Fruit fly (Drosophila melanogaster) whole organism, embryonic: Measurements from ENCODE around the gene CIA30.

Source experiments
- Abd-B ChIP-seq: fragments of 200-800 bp; sonication (Bioruptor generic); optimal IDR thresholded peaks from 2 replicates; lab custom pipeline; 2018; ENCODE audit warnings: missing biosample characterization, mild to moderate bottlenecking, missing genetic modification characterization, moderate library complexity
- Ada2b ChIP-seq: fragments of 200-800 bp; sonication (Bioruptor generic); IDR thresholded peaks from 2 replicates; pipeline ENCODE4 v1.3.6; 2022; ENCODE audit warnings: missing biosample characterization, missing genetic modification characterization
- Atf-2 ChIP-seq: fragments of 200-800 bp; sonication (Bioruptor generic); optimal IDR thresholded peaks from 2 replicates; lab custom pipeline; 2016; ENCODE audit warnings: missing biosample characterization, missing genetic modification characterization
- B-H2 ChIP-seq: fragments of 200-800 bp; sonication (Bioruptor generic); optimal IDR thresholded peaks from 2 replicates; lab custom pipeline; 2018; ENCODE audit warnings: missing biosample characterization, mild to moderate bottlenecking, missing genetic modification characterization
- CG10654 ChIP-seq: fragments of 200-800 bp; sonication (Bioruptor generic); optimal IDR thresholded peaks from 2 replicates; lab custom pipeline; 2016; ENCODE audit warnings: missing biosample characterization, missing genetic modification characterization
- CG11247 ChIP-seq: fragments of 200-800 bp; sonication (Bioruptor generic); IDR thresholded peaks from 2 replicates; pipeline ENCODE4 v1.3.6; 2022; ENCODE audit warnings: missing biosample characterization, missing genetic modification characterization
- CG15011 ChIP-seq: fragments of 200-800 bp; sonication (Bioruptor generic); optimal IDR thresholded peaks from 3 replicates; lab custom pipeline; 2018; ENCODE audit warnings: missing biosample characterization, mild to moderate bottlenecking, missing genetic modification characterization
- CG15269 ChIP-seq: fragments of 200-800 bp; sonication (Bioruptor generic); optimal IDR thresholded peaks from 2 replicates; lab custom pipeline; 2018; ENCODE audit warnings: missing biosample characterization, mild to moderate bottlenecking, missing genetic modification characterization, moderate library complexity
- CG15696 ChIP-seq: fragments of 200-800 bp; sonication (Bioruptor generic); optimal IDR thresholded peaks from 2 replicates; lab custom pipeline; 2019; ENCODE audit warnings: missing biosample characterization, mild to moderate bottlenecking, missing genetic modification characterization, moderate library complexity
- CG17802 ChIP-seq: fragments of 200-800 bp; sonication (Bioruptor generic); optimal IDR thresholded peaks from 2 replicates; lab custom pipeline; 2018; ENCODE audit warnings: missing biosample characterization, mild to moderate bottlenecking, missing genetic modification characterization, moderate library complexity
- CG18764 ChIP-seq: fragments of 200-800 bp; sonication (Bioruptor generic); optimal IDR thresholded peaks from 3 replicates; lab custom pipeline; 2016; ENCODE audit warnings: missing biosample characterization, missing genetic modification characterization
- CG31441 ChIP-seq: fragments of 200-800 bp; sonication (Bioruptor generic); IDR thresholded peaks from 2 replicates; pipeline ENCODE4 v1.3.6; 2022; ENCODE audit warnings: missing biosample characterization, missing genetic modification characterization
- CG32767 ChIP-seq: fragments of 200-800 bp; sonication (Bioruptor generic); IDR thresholded peaks from 2 replicates; pipeline ENCODE4 v1.3.6; 2022; ENCODE audit warnings: missing biosample characterization, missing genetic modification characterization
- CG32772 ChIP-seq: fragments of 200-800 bp; sonication (Bioruptor generic); IDR thresholded peaks from 2 replicates; pipeline ENCODE4 v1.3.6; 2022; ENCODE audit warnings: missing biosample characterization, missing genetic modification characterization
- CG3407 ChIP-seq: fragments of 200-800 bp; sonication (Bioruptor generic); optimal IDR thresholded peaks from 2 replicates; lab custom pipeline; 2018; ENCODE audit warnings: missing biosample characterization, mild to moderate bottlenecking, missing genetic modification characterization
- CG4730 ChIP-seq: fragments of 200-800 bp; sonication (Bioruptor generic); IDR thresholded peaks from 2 replicates; pipeline ENCODE4 v1.3.6; 2022; ENCODE audit warnings: missing biosample characterization, missing genetic modification characterization
- CG6654 ChIP-seq: fragments of 200-800 bp; sonication (Bioruptor generic); optimal IDR thresholded peaks from 2 replicates; lab custom pipeline; 2017; ENCODE audit warnings: missing biosample characterization, mild to moderate bottlenecking, missing genetic modification characterization
- CG6854 ChIP-seq: fragments of 200-800 bp; sonication (Bioruptor generic); optimal IDR thresholded peaks from 3 replicates; lab custom pipeline; 2017; ENCODE audit warnings: missing biosample characterization, mild to moderate bottlenecking, missing genetic modification characterization
- CG8924 ChIP-seq: fragments of 200-800 bp; optimal IDR thresholded peaks from 3 replicates; lab custom pipeline; 2019; ENCODE audit warnings: missing biosample characterization, mild to moderate bottlenecking, missing genetic modification characterization, moderate library complexity
- CG9215 ChIP-seq: fragments of 200-800 bp; sonication (Bioruptor generic); IDR thresholded peaks from 2 replicates; pipeline ENCODE4 v1.3.6; 2022; ENCODE audit warnings: missing biosample characterization, missing genetic modification characterization
- CG9797 ChIP-seq: fragments of 200-800 bp; sonication (Bioruptor generic); optimal IDR thresholded peaks from 3 replicates; lab custom pipeline; 2018; ENCODE audit warnings: missing biosample characterization, mild to moderate bottlenecking, missing genetic modification characterization
- CTCF ChIP-seq: fragments of 200-800 bp; sonication (Bioruptor generic); optimal IDR thresholded peaks from 2 replicates; lab custom pipeline; 2017; ENCODE audit warnings: missing biosample characterization, mild to moderate bottlenecking, missing genetic modification characterization, moderate library complexity
- CkIIα-i1 ChIP-seq: fragments of 200-800 bp; sonication (Bioruptor generic); IDR thresholded peaks from 2 replicates; pipeline ENCODE4 v1.3.6; 2022; ENCODE audit warnings: missing biosample characterization, missing genetic modification characterization
- D19B ChIP-seq: fragments of 200-800 bp; sonication (Bioruptor generic); optimal IDR thresholded peaks from 2 replicates; lab custom pipeline; 2017; ENCODE audit warnings: missing biosample characterization, mild to moderate bottlenecking, missing genetic modification characterization
- Drgx ChIP-seq: fragments of 200-800 bp; sonication (Bioruptor generic); IDR thresholded peaks from 2 replicates; pipeline ENCODE4 v1.3.6; 2022; ENCODE audit warnings: missing biosample characterization, missing genetic modification characterization
- Gug ChIP-seq: fragments of 200-800 bp; sonication (Bioruptor generic); IDR thresholded peaks from 4 replicates; pipeline ENCODE4 v1.3.6; 2022; ENCODE audit warnings: missing biosample characterization, missing genetic modification characterization
- Hr78 ChIP-seq, 2 experiments: fragments of 200-800 bp in 1 of 2; fragments of >200 bp in 1 of 2; sonication (Bioruptor generic) in 1 of 2; optimal IDR thresholded peaks; 2 replicates each; lab custom pipeline; 2017 to 2019; ENCODE audit warnings: missing biosample characterization in 2 of 2, missing genetic modification characterization in 2 of 2, mild to moderate bottlenecking in 1 of 2, moderate library complexity in 1 of 2
- NC2α ChIP-seq: fragments of 200-800 bp; sonication (Bioruptor generic); optimal IDR thresholded peaks from 2 replicates; lab custom pipeline; 2016; ENCODE audit warnings: missing biosample characterization, missing genetic modification characterization
- NFAT ChIP-seq: fragments of 200-800 bp; sonication (Bioruptor generic); IDR thresholded peaks from 2 replicates; pipeline ENCODE4 v1.3.6; 2022; ENCODE audit warnings: missing biosample characterization, missing genetic modification characterization
- Neu2 ChIP-seq: fragments of 200-800 bp; sonication (Bioruptor generic); optimal IDR thresholded peaks from 3 replicates; lab custom pipeline; 2016; ENCODE audit warnings: missing biosample characterization, missing genetic modification characterization, borderline replicate concordance
- Opbp ChIP-seq: fragments of 200-800 bp; sonication (Bioruptor generic); IDR thresholded peaks from 3 replicates; pipeline ENCODE4 v1.3.6; 2022; ENCODE audit warnings: missing biosample characterization, missing genetic modification characterization; ENCODE audit not compliant: partially characterized antibody
- btn ChIP-seq: fragments of 200-800 bp; sonication (Bioruptor generic); optimal IDR thresholded peaks from 2 replicates; lab custom pipeline; 2016; ENCODE audit warnings: missing biosample characterization, missing genetic modification characterization
- chm ChIP-seq: fragments of 200-800 bp; sonication (Bioruptor generic); IDR thresholded peaks from 2 replicates; pipeline ENCODE4 v1.3.6; 2022; ENCODE audit warnings: missing biosample characterization, missing genetic modification characterization
- eve ChIP-seq, 2 experiments: fragments of >200 bp; optimal IDR thresholded peaks; 2 replicates each; lab custom pipeline; 2017; ENCODE audit warnings: missing biosample characterization in 2 of 2, missing genetic modification characterization in 2 of 2
- fd64A ChIP-seq: fragments of 200-800 bp; sonication (Bioruptor generic); optimal IDR thresholded peaks from 3 replicates; lab custom pipeline; 2018; ENCODE audit warnings: missing biosample characterization, mild to moderate bottlenecking, missing genetic modification characterization
- grau ChIP-seq: fragments of 200-800 bp; optimal IDR thresholded peaks from 3 replicates; lab custom pipeline; 2019; ENCODE audit warnings: missing biosample characterization, mild to moderate bottlenecking, missing genetic modification characterization, moderate library complexity
- knrl ChIP-seq: fragments of 200-800 bp; sonication (Bioruptor generic); IDR thresholded peaks from 3 replicates; pipeline ENCODE4 v1.3.6; 2022; ENCODE audit warnings: missing biosample characterization, missing genetic modification characterization; ENCODE audit not compliant: partially characterized antibody
- lab ChIP-seq: fragments of 200-800 bp; sonication (Bioruptor generic); optimal IDR thresholded peaks from 3 replicates; lab custom pipeline; 2017; ENCODE audit warnings: missing biosample characterization, missing genetic modification characterization, mild to moderate bottlenecking, moderate library complexity, missing genetic modification reagents
- lov ChIP-seq, 2 experiments: fragments of 200-800 bp in 1 of 2; fragments of >200 bp in 1 of 2; sonication (Bioruptor generic) in 1 of 2; IDR thresholded peaks in 1 of 2; optimal IDR thresholded peaks in 1 of 2; 2 replicates in 1 of 2; 3 replicates in 1 of 2; pipeline versions ENCODE4 v1.3.6 to Lab custom; 2017 to 2022; ENCODE audit warnings: missing biosample characterization in 1 of 2, missing genetic modification characterization in 1 of 2
- nmo ChIP-seq: fragments of 200-800 bp; sonication (Bioruptor generic); optimal IDR thresholded peaks from 2 replicates; lab custom pipeline; 2018; ENCODE audit warnings: missing biosample characterization, mild to moderate bottlenecking, missing genetic modification characterization, moderate library complexity
- p53 ChIP-seq: fragments of 200-800 bp; sonication (Bioruptor generic); optimal IDR thresholded peaks from 2 replicates; lab custom pipeline; 2016; ENCODE audit warnings: missing biosample characterization, missing genetic modification characterization
- pita ChIP-seq: fragments of 200-800 bp; sonication (Bioruptor generic); optimal IDR thresholded peaks from 2 replicates; lab custom pipeline; 2017; ENCODE audit warnings: missing biosample characterization, mild to moderate bottlenecking, missing genetic modification characterization
- pros ChIP-seq: fragments of 200-800 bp; sonication (Bioruptor generic); optimal IDR thresholded peaks from 3 replicates; lab custom pipeline; 2019; ENCODE audit warnings: missing biosample characterization, mild to moderate bottlenecking, missing genetic modification characterization, moderate library complexity
- ranshi ChIP-seq: fragments of 200-800 bp; sonication (Bioruptor generic); IDR thresholded peaks from 2 replicates; pipeline ENCODE4 v1.3.6; 2022; ENCODE audit warnings: missing biosample characterization, missing genetic modification characterization
- sens ChIP-seq: fragments of 200-800 bp; sonication (Bioruptor generic); peaks from one replicate; lab custom pipeline; 2016; ENCODE audit warnings: missing biosample characterization, missing genetic modification characterization
- shn ChIP-seq: fragments of 200-800 bp; sonication (Bioruptor generic); optimal IDR thresholded peaks from 3 replicates; lab custom pipeline; 2016; ENCODE audit warnings: missing biosample characterization, missing genetic modification characterization
- stc ChIP-seq: fragments of 200-800 bp; sonication (Bioruptor generic); IDR thresholded peaks from 2 replicates; pipeline ENCODE4 v1.3.6; 2022; ENCODE audit warnings: missing biosample characterization, missing genetic modification characterization
- tap ChIP-seq: fragments of 200-800 bp; optimal IDR thresholded peaks from 3 replicates; lab custom pipeline; 2019; ENCODE audit warnings: missing biosample characterization, mild to moderate bottlenecking, missing genetic modification characterization, moderate library complexity
- vnd ChIP-seq: fragments of 200-800 bp; sonication (Bioruptor generic); IDR thresholded peaks from 3 replicates; pipeline ENCODE4 v1.3.6; 2022; ENCODE audit warnings: missing biosample characterization, missing genetic modification characterization; ENCODE audit not compliant: partially characterized antibody
- zen2 ChIP-seq: fragments of 200-800 bp; sonication (Bioruptor generic); IDR thresholded peaks from 3 replicates; pipeline ENCODE4 v1.3.6; 2022; ENCODE audit warnings: missing biosample characterization, missing genetic modification characterization; ENCODE audit not compliant: partially characterized antibody

Gene CIA30

DNA sequence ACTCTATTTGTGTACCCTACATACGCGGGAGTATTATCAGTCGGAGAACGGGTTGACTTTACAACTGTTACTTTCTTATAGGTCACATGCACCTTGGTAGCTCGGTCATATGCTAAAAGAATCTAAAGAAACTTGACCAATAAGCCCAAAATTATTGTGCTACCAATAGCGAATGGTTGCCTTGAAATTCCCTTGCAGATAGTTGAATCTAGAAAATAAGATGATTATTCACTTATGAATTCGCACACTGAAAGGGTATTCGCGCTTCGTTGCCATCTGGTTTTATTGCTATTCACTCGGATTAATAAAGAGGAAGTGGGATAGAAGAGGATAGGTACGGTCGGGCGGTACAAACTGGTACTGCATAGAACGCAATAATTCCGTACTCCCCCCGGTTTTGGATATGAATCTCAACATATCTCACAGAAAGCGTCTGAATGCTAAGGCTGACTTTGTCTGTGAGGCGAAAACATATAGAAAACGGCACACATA, 37.1 kb downstream of the CIA30 start (continued):
- TF ChIP-seq NC2α (GFP tag; lab: Kevin White, UChicago): peak; percentile 16
- TF ChIP-seq pros (GFP tag; lab: Kevin White, UChicago): no peak
- TF ChIP-seq eve (GFP tag; optimal IDR thresholded peaks at IDR 0.05; lab: Kevin White, UChicago): peak in 1 of 2 experiments; percentile 96
- peak; percentile 87 for TF ChIP-seq D19B (GFP tag; lab: Kevin White, UChicago)
- peak; percentile 60; the same call in 1 of the 2 replicates for TF ChIP-seq stc (GFP tag; lab: Robert Waterston, UW)
- TF ChIP-seq CG3407 (GFP tag; lab: Kevin White, UChicago): peak; percentile 18
- no peak for TF ChIP-seq NFAT
- peak; percentile 54; the same call in 1 of the 2 replicates for TF ChIP-seq CG31441 (GFP tag; lab: Robert Waterston, UW)
- TF ChIP-seq Ada2b (GFP tag; lab: Robert Waterston, UW): peak; percentile 72
- peak; percentile 83 for TF ChIP-seq nmo
- TF ChIP-seq CG11247 (GFP tag; lab: Robert Waterston, UW): no peak; the same call in 1 of the 2 replicates
- no peak for TF ChIP-seq vnd (GFP tag; lab: Robert Waterston, UW)
- no peak for TF ChIP-seq Opbp (GFP tag; lab: Robert Waterston, UW)
- TF ChIP-seq ranshi: peak; percentile 67; the same call in 1 of the 2 replicates
- TF ChIP-seq lov (optimal IDR thresholded peaks at IDR 0.05; lab: Kevin White, UChicago): no peak
- TF ChIP-seq lov (GFP tag; IDR thresholded peaks at IDR 0.05; lab: Robert Waterston, UW): no peak
- peak; percentile 28 for TF ChIP-seq tap (tag; lab: Kevin White, UChicago)
- TF ChIP-seq CG15269 (tag; lab: Kevin White, UChicago): peak; percentile 81
- no peak for TF ChIP-seq fd64A (GFP tag; lab: Kevin White, UChicago)
- no peak for TF ChIP-seq CG9797 (GFP tag; lab: Kevin White, UChicago)
- TF ChIP-seq CG6854: no peak
- no peak for TF ChIP-seq Neu2 (GFP tag; lab: Kevin White, UChicago)
- TF ChIP-seq Atf-2 (GFP tag; lab: Kevin White, UChicago): peak; percentile 75
- peak; percentile 53; the same call in 1 of the 2 replicates for TF ChIP-seq chm (GFP tag; lab: Robert Waterston, UW)
- peak; percentile 23 for TF ChIP-seq btn (GFP tag; lab: Kevin White, UChicago)
- TF ChIP-seq CG15696: peak; percentile 47
- TF ChIP-seq lab (GFP tag; lab: Kevin White, UChicago): peak; percentile 72
- TF ChIP-seq Abd-B (GFP tag; lab: Kevin White, UChicago): peak; percentile 89
- peak; percentile 52 for TF ChIP-seq CG8924 (tag; lab: Kevin White, UChicago)
- TF ChIP-seq B-H2 (GFP tag; lab: Kevin White, UChicago): peak; percentile 64
- peak; percentile 71 for TF ChIP-seq Drgx (GFP tag; lab: Robert Waterston, UW)
- no peak for TF ChIP-seq CG18764 (GFP tag; lab: Kevin White, UChicago)
- TF ChIP-seq CG32772: peak; percentile 57
- TF ChIP-seq grau: peak; percentile 87
- no peak for TF ChIP-seq CkIIα-i1 (GFP tag; lab: Robert Waterston, UW)
- peak; percentile 55 for TF ChIP-seq CG15011 (GFP tag; lab: Kevin White, UChicago)
- peak; percentile 39 for TF ChIP-seq CG6654
- TF ChIP-seq Hr78 (GFP tag; optimal IDR thresholded peaks at IDR 0.05; lab: Kevin White, UChicago): no peak
- TF ChIP-seq CG4730 (GFP tag; lab: Robert Waterston, UW): peak; percentile 64; the same call in 1 of the 2 replicates
- peak; percentile 8 for TF ChIP-seq CG17802
- peak; percentile 82 for TF ChIP-seq CG9215 (GFP tag; lab: Robert Waterston, UW)
- TF ChIP-seq shn: peak; percentile 89
- peak; percentile 38 for TF ChIP-seq CG10654 (GFP tag; lab: Kevin White, UChicago)
- no peak for TF ChIP-seq CTCF
- TF ChIP-seq p53 (GFP tag; lab: Kevin White, UChicago): peak; percentile 26
- no peak for TF ChIP-seq knrl (GFP tag; lab: Robert Waterston, UW)
- TF ChIP-seq zen2: no peak
- TF ChIP-seq Gug (GFP tag; lab: Robert Waterston, UW): peak; percentile 72; the same call in 3 of the 4 replicates
- TF ChIP-seq pita (GFP tag; lab: Kevin White, UChicago): no peak
- peak; percentile 93 for TF ChIP-seq sens
- TF ChIP-seq CG32767 (GFP tag; lab: Robert Waterston, UW): no peak
